Worm (Caenorhabditis elegans): ENCODE results near the gene T10F2.2.

ce11 chrIII:5183372-5183771, 18.3 kb upstream of the T10F2.2 start:
- TF ChIP-seq pha-4 (tag; optimal IDR thresholded peaks at IDR 0.05) = no peak
- TF ChIP-seq zag-1 (tag; optimal IDR thresholded peaks at IDR 0.05) = no peak
- TF ChIP-seq ztf-11 (tag; optimal IDR thresholded peaks at IDR 0.05) = no peak
- TF ChIP-seq nhr-11 (tag; optimal IDR thresholded peaks at IDR 0.05) = no peak
- no peak for TF ChIP-seq elt-2 (tag; optimal IDR thresholded peaks at IDR 0.05)
- TF ChIP-seq elt-3 (tag; optimal IDR thresholded peaks at IDR 0.05) = no peak
- no peak for TF ChIP-seq ceh-82 (tag; optimal IDR thresholded peaks at IDR 0.05)
- no peak for TF ChIP-seq mdl-1 (tag; optimal IDR thresholded peaks at IDR 0.05)

All from whole organism, L3 larva.